Fruit fly (Drosophila melanogaster): ENCODE data around the gene oc.

The oc gene

dm6 chrX:8671348-8672298 lies 21.1 kb upstream of the oc start:
- TF ChIP-seq CG34367 (tag; optimal IDR thresholded peaks at IDR 0.05) (no peak), CG8159 (tag; optimal IDR thresholded peaks at IDR 0.05) (no peak), CG14655 (GFP tag; optimal IDR thresholded peaks at IDR 0.05) (no peak), fd96Ca (GFP tag; IDR thresholded peaks at IDR 0.05) (no peak), Snoo (tag; optimal IDR thresholded peaks at IDR 0.05) (no peak), CG15710 (tag; optimal IDR thresholded peaks at IDR 0.05) (no peak), EcR (GFP tag; optimal IDR thresholded peaks at IDR 0.05) (no peak), CG9948 (tag; optimal IDR thresholded peaks at IDR 0.05) (no peak), CG12605 (GFP tag; IDR thresholded peaks at IDR 0.05) (no peak), Pif1B (GFP tag; optimal IDR thresholded peaks at IDR 0.05) (no peak), CG17806 (tag; optimal IDR thresholded peaks at IDR 0.05) (no peak), CG8301 (tag; optimal IDR thresholded peaks at IDR 0.05) (no peak), gl (tag; optimal IDR thresholded peaks at IDR 0.05) (no peak), CG4496 (GFP tag; IDR thresholded peaks at IDR 0.05) (no peak), CG32121 (GFP tag; IDR thresholded peaks at IDR 0.05) (no peak), Ets98B (GFP tag; IDR thresholded peaks at IDR 0.05) (no peak), CG13204 (GFP tag; optimal IDR thresholded peaks at IDR 0.05) (no peak), D1 (tag; optimal IDR thresholded peaks at IDR 0.05) (no peak)

- TF ChIP-seq EcR (GFP tag; optimal IDR thresholded peaks at IDR 0.05) (no peak), CG15710 (tag; optimal IDR thresholded peaks at IDR 0.05) (peak; percentile 29), CG13204 (GFP tag; optimal IDR thresholded peaks at IDR 0.05) (no peak), CG8159 (tag; optimal IDR thresholded peaks at IDR 0.05) (peak; percentile 22), Snoo (tag; optimal IDR thresholded peaks at IDR 0.05) (peak; percentile 15), Pif1A (GFP tag; optimal IDR thresholded peaks at IDR 0.05) (no peak)
These were observed 19.0 kb upstream of the oc start for dm6 chrX:8669434-8669833.

- TF ChIP-seq CG4496 (GFP tag; IDR thresholded peaks at IDR 0.05): no peak
- TF ChIP-seq CG14655 (GFP tag; optimal IDR thresholded peaks at IDR 0.05): no peak
- TF ChIP-seq CG12605 (GFP tag; IDR thresholded peaks at IDR 0.05): no peak
- TF ChIP-seq gl (tag; optimal IDR thresholded peaks at IDR 0.05): no peak
- TF ChIP-seq CG8159 (tag; optimal IDR thresholded peaks at IDR 0.05): peak; percentile 5
- peak; percentile 51 for TF ChIP-seq Snoo (tag; optimal IDR thresholded peaks at IDR 0.05)
- peak; percentile 21 for TF ChIP-seq Pif1A (GFP tag; optimal IDR thresholded peaks at IDR 0.05)
- no peak for TF ChIP-seq fd96Ca (GFP tag; IDR thresholded peaks at IDR 0.05)
These were observed 17.2 kb upstream of the oc start for dm6 chrX:8667709-8668108.

dm6 chrX:8667070-8667469 lies 16.6 kb upstream of the oc start:
- TF ChIP-seq Ets98B (GFP tag; IDR thresholded peaks at IDR 0.05) (no peak), CG8301 (tag; optimal IDR thresholded peaks at IDR 0.05) (no peak), gl (tag; optimal IDR thresholded peaks at IDR 0.05) (no peak), fd96Ca (GFP tag; IDR thresholded peaks at IDR 0.05) (no peak), rn (GFP tag; IDR thresholded peaks at IDR 0.05) (no peak)

- TF ChIP-seq CG8301 (tag; optimal IDR thresholded peaks at IDR 0.05) (no peak), Snoo (tag; optimal IDR thresholded peaks at IDR 0.05) (no peak), Pif1A (GFP tag; optimal IDR thresholded peaks at IDR 0.05) (no peak), CG34367 (tag; optimal IDR thresholded peaks at IDR 0.05) (no peak), CG17806 (tag; optimal IDR thresholded peaks at IDR 0.05) (no peak), CG12605 (GFP tag; IDR thresholded peaks at IDR 0.05) (no peak), CG32121 (GFP tag; IDR thresholded peaks at IDR 0.05) (no peak)
These were observed 15.3 kb upstream of the oc start for dm6 chrX:8665576-8666297.

dm6 chrX:8663795-8664194 lies 13.3 kb upstream of the oc start:
- TF ChIP-seq CG17806 (tag; optimal IDR thresholded peaks at IDR 0.05) (no peak), CG34367 (tag; optimal IDR thresholded peaks at IDR 0.05) (no peak), CG4496 (GFP tag; IDR thresholded peaks at IDR 0.05) (no peak), CG14655 (GFP tag; optimal IDR thresholded peaks at IDR 0.05) (no peak), CG13204 (GFP tag; optimal IDR thresholded peaks at IDR 0.05) (no peak), Pif1A (GFP tag; optimal IDR thresholded peaks at IDR 0.05) (no peak), gl (tag; optimal IDR thresholded peaks at IDR 0.05) (no peak), Ets98B (GFP tag; IDR thresholded peaks at IDR 0.05) (no peak), CG9948 (tag; optimal IDR thresholded peaks at IDR 0.05) (no peak), EcR (GFP tag; optimal IDR thresholded peaks at IDR 0.05) (no peak)

- TF ChIP-seq CG14655 (GFP tag; optimal IDR thresholded peaks at IDR 0.05): no peak
These were observed 11.8 kb upstream of the oc start for dm6 chrX:8662247-8662646.
